Fruit fly (Drosophila melanogaster) whole organism, adult: Measurements from ENCODE around the gene CG18294.

Source experiments
- CG11617 ChIP-seq: fragments of 200-800 bp; sonication (Bioruptor generic); optimal IDR thresholded peaks from 2 replicates; lab custom pipeline; 2017; ENCODE audit warnings: mild to moderate bottlenecking, missing biosample characterization, missing genetic modification reagents, missing genetic modification characterization
- CG12768 ChIP-seq: fragments of 200-800 bp; sonication (Bioruptor generic); optimal IDR thresholded peaks from 2 replicates; lab custom pipeline; 2017; ENCODE audit warnings: missing biosample characterization, missing genetic modification characterization, mild to moderate bottlenecking, moderate library complexity, missing genetic modification reagents
- CG14711 ChIP-seq: fragments of 200-800 bp; sonication (Bioruptor generic); optimal IDR thresholded peaks from 2 replicates; lab custom pipeline; 2018; ENCODE audit warnings: missing biosample characterization, mild to moderate bottlenecking, missing genetic modification characterization, moderate library complexity
- CG1620 ChIP-seq: fragments of 200-800 bp; sonication (Bioruptor generic); optimal IDR thresholded peaks from 2 replicates; lab custom pipeline; 2016; ENCODE audit warnings: missing biosample characterization, missing genetic modification characterization
- CG33017 ChIP-seq: fragments of 200-800 bp; sonication (Bioruptor generic); optimal IDR thresholded peaks from 2 replicates; lab custom pipeline; 2018; ENCODE audit warnings: missing biosample characterization, mild to moderate bottlenecking, missing genetic modification characterization, moderate library complexity
- CG5204 ChIP-seq: fragments of 200-800 bp; sonication (Bioruptor generic); optimal IDR thresholded peaks from 2 replicates; lab custom pipeline; 2016; ENCODE audit warnings: missing biosample characterization, missing genetic modification characterization
- CG7045 ChIP-seq: fragments of 200-800 bp; sonication (Bioruptor generic); optimal IDR thresholded peaks from 2 replicates; lab custom pipeline; 2017; ENCODE audit warnings: missing biosample characterization, mild to moderate bottlenecking, missing genetic modification characterization
- CG7101 ChIP-seq: fragments of 200-800 bp; sonication (Bioruptor generic); optimal IDR thresholded peaks from 2 replicates; lab custom pipeline; 2018; ENCODE audit warnings: missing biosample characterization, mild to moderate bottlenecking, missing genetic modification characterization, moderate library complexity
- Clk ChIP-seq: fragments of 200-800 bp; sonication (Bioruptor generic); optimal IDR thresholded peaks from 2 replicates; lab custom pipeline; 2017; ENCODE audit warnings: missing biosample characterization, missing genetic modification characterization
- Crg-1 ChIP-seq: fragments of 200-800 bp; sonication (Bioruptor generic); optimal IDR thresholded peaks from 2 replicates; lab custom pipeline; 2016; ENCODE audit warnings: missing biosample characterization, missing genetic modification characterization
- Hr96 ChIP-seq: fragments of 200-800 bp; sonication (Bioruptor generic); optimal IDR thresholded peaks from 2 replicates; lab custom pipeline; 2016; ENCODE audit warnings: missing biosample characterization, missing genetic modification characterization
- Mnt ChIP-seq: fragments of 200-800 bp; sonication (Bioruptor generic); optimal IDR thresholded peaks from 2 replicates; lab custom pipeline; 2016; ENCODE audit warnings: missing biosample characterization, mild to moderate bottlenecking, missing genetic modification characterization
- bab1 ChIP-seq: fragments of 200-800 bp; sonication (Bioruptor generic); optimal IDR thresholded peaks from 3 replicates; lab custom pipeline; 2019; ENCODE audit warnings: missing biosample characterization, mild to moderate bottlenecking, missing genetic modification characterization, moderate library complexity
- cic ChIP-seq: fragments of 200-800 bp; sonication (Bioruptor generic); optimal IDR thresholded peaks from 2 replicates; lab custom pipeline; 2017; ENCODE audit warnings: missing biosample characterization, mild to moderate bottlenecking, missing genetic modification characterization, moderate library complexity
- cnc ChIP-seq, 2 experiments: fragments of >200 bp; optimal IDR thresholded peaks; 2 replicates each; lab custom pipeline; 2017
- kay ChIP-seq: fragments of 200-800 bp; sonication (Bioruptor generic); peaks from one replicate; lab custom pipeline; 2016; ENCODE audit warnings: missing biosample characterization, missing genetic modification characterization, borderline replicate concordance
- ovo ChIP-seq: fragments of 200-800 bp; sonication (Bioruptor generic); optimal IDR thresholded peaks from 2 replicates; lab custom pipeline; 2016; ENCODE audit warnings: missing biosample characterization, missing genetic modification characterization
- pad ChIP-seq: fragments of 200-800 bp; sonication (Bioruptor generic); optimal IDR thresholded peaks from 3 replicates; lab custom pipeline; 2017; ENCODE audit warnings: missing biosample characterization, missing genetic modification characterization, mild to moderate bottlenecking, moderate library complexity, missing genetic modification reagents
- tj ChIP-seq: fragments of 200-800 bp; sonication (Bioruptor generic); optimal IDR thresholded peaks from 3 replicates; lab custom pipeline; 2017; ENCODE audit warnings: missing biosample characterization, mild to moderate bottlenecking, missing genetic modification characterization, moderate library complexity
- toe ChIP-seq: fragments of 200-800 bp; sonication (Bioruptor generic); optimal IDR thresholded peaks from 2 replicates; lab custom pipeline; 2016; ENCODE audit warnings: missing biosample characterization, missing genetic modification characterization

Gene CG18294

dm6 chr3L:19512672-19513071, 37.3 kb upstream of the CG18294 start:
- no peak for TF ChIP-seq pad (GFP tag; lab: Kevin White, UChicago)
- no peak for TF ChIP-seq Hr96 (GFP tag; lab: Kevin White, UChicago)
- TF ChIP-seq CG5204 (GFP tag; lab: Kevin White, UChicago) = no peak
- no peak for TF ChIP-seq CG12768 (GFP tag; lab: Kevin White, UChicago)
- TF ChIP-seq CG11617 (GFP tag; lab: Kevin White, UChicago) = no peak
- TF ChIP-seq CG7101 (tag; lab: Kevin White, UChicago) = no peak

dm6 chr3L:19504719-19505118, 29.3 kb upstream of the CG18294 start:
- TF ChIP-seq tj (GFP tag; lab: Kevin White, UChicago) = peak; percentile 4
- peak; percentile 30 for TF ChIP-seq CG12768 (GFP tag; lab: Kevin White, UChicago)
- peak; percentile 76 for TF ChIP-seq CG7045 (GFP tag; lab: Kevin White, UChicago)
- TF ChIP-seq CG7101 (tag; lab: Kevin White, UChicago) = peak; percentile 39
- peak; percentile 64 for TF ChIP-seq CG11617 (GFP tag; lab: Kevin White, UChicago)
- peak; percentile 11 for TF ChIP-seq cic
- TF ChIP-seq CG33017 (tag; lab: Kevin White, UChicago) = peak; percentile 2
- TF ChIP-seq Mnt (GFP tag; lab: Kevin White, UChicago) = peak; percentile 42
- no peak for TF ChIP-seq CG14711 (tag; lab: Kevin White, UChicago)
- peak; percentile 30 for TF ChIP-seq Clk (GFP tag; lab: Kevin White, UChicago)
- TF ChIP-seq toe (GFP tag; lab: Kevin White, UChicago) = no peak
- no peak for TF ChIP-seq pad (GFP tag; lab: Kevin White, UChicago)
- TF ChIP-seq bab1 = no peak
- TF ChIP-seq Crg-1 (GFP tag; lab: Kevin White, UChicago) = peak; percentile 63

dm6 chr3L:19503770-19504169, 28.4 kb upstream of the CG18294 start, which contains the start of gene CG9452:
Gene CG9452 (minus strand): TSS chr3L:19503870.
- TF ChIP-seq tj (GFP tag; lab: Kevin White, UChicago) (no peak), toe (GFP tag; lab: Kevin White, UChicago) (no peak), CG14711 (tag; lab: Kevin White, UChicago) (no peak), Mnt (GFP tag; lab: Kevin White, UChicago) (no peak), CG7045 (GFP tag; lab: Kevin White, UChicago) (no peak), cnc (optimal IDR thresholded peaks at IDR 0.05; lab: Kevin White, UChicago) (no peak), CG33017 (tag; lab: Kevin White, UChicago) (no peak), CG12768 (GFP tag; lab: Kevin White, UChicago) (no peak), ovo (GFP tag; lab: Kevin White, UChicago) (no peak), CG7101 (tag; lab: Kevin White, UChicago) (no peak), Crg-1 (GFP tag; lab: Kevin White, UChicago) (no peak), bab1 (no peak), kay (no peak), cic (no peak), CG11617 (GFP tag; lab: Kevin White, UChicago) (no peak), CG5204 (GFP tag; lab: Kevin White, UChicago) (no peak), pad (GFP tag; lab: Kevin White, UChicago) (no peak), Hr96 (GFP tag; lab: Kevin White, UChicago) (no peak), Clk (GFP tag; lab: Kevin White, UChicago) (no peak), CG1620 (no peak)

dm6 chr3L:19500698-19501097, 25.3 kb upstream of the CG18294 start, which contains the start of gene CG9451:
Gene CG9451 (minus strand): TSS chr3L:19500798.
- no peak for TF ChIP-seq Mnt (GFP tag; lab: Kevin White, UChicago)
- TF ChIP-seq CG7045 (GFP tag; lab: Kevin White, UChicago) = no peak
- TF ChIP-seq CG14711 (tag; lab: Kevin White, UChicago) = no peak
- TF ChIP-seq CG12768 (GFP tag; lab: Kevin White, UChicago) = no peak
- TF ChIP-seq Hr96 (GFP tag; lab: Kevin White, UChicago) = no peak
- no peak for TF ChIP-seq CG5204 (GFP tag; lab: Kevin White, UChicago)
- TF ChIP-seq ovo (GFP tag; lab: Kevin White, UChicago) = no peak
- no peak for TF ChIP-seq cic

dm6 chr3L:19499334-19499733, 24.0 kb upstream of the CG18294 start:
- TF ChIP-seq cic (no peak), CG7101 (tag; lab: Kevin White, UChicago) (no peak), CG7045 (GFP tag; lab: Kevin White, UChicago) (peak; percentile 66)

dm6 chr3L:19497623-19498022, 22.2 kb upstream of the CG18294 start, which contains the start of gene CG9449:
Gene CG9449 (minus strand): TSS chr3L:19497723.
- TF ChIP-seq cnc (optimal IDR thresholded peaks at IDR 0.05; lab: Kevin White, UChicago) (no peak), CG11617 (GFP tag; lab: Kevin White, UChicago) (no peak), CG7101 (tag; lab: Kevin White, UChicago) (no peak)

- TF ChIP-seq cnc (optimal IDR thresholded peaks at IDR 0.05; lab: Kevin White, UChicago) (no peak), CG5204 (GFP tag; lab: Kevin White, UChicago) (no peak)
These were observed 21.8 kb upstream of the CG18294 start for dm6 chr3L:19497135-19497534.
